Fruit fly (Drosophila melanogaster) whole organism, embryonic: ENCODE data around the gene CG43131.

Experiments used
- Aef1 ChIP-seq: fragments of 200-800 bp; sonication (Bioruptor generic); IDR thresholded peaks from 3 replicates; pipeline ENCODE4 v1.3.6; 2022; ENCODE audit warnings: missing biosample characterization, missing genetic modification characterization
- BEAF-32 ChIP-seq: fragments of 200-800 bp; sonication (Bioruptor generic); optimal IDR thresholded peaks from 3 replicates; lab custom pipeline; 2017; ENCODE audit warnings: missing biosample characterization, missing genetic modification characterization, mild to moderate bottlenecking, moderate library complexity, missing genetic modification reagents
- CG10209 ChIP-seq: fragments of 200-800 bp; sonication (Bioruptor generic); optimal IDR thresholded peaks from 3 replicates; lab custom pipeline; 2017; ENCODE audit warnings: missing biosample characterization, mild to moderate bottlenecking, missing genetic modification characterization, missing genetic modification reagents
- CG10979 ChIP-seq: fragments of 200-800 bp; sonication (Bioruptor generic); optimal IDR thresholded peaks from 2 replicates; lab custom pipeline; 2018; ENCODE audit warnings: missing biosample characterization, mild to moderate bottlenecking, missing genetic modification characterization, moderate library complexity
- CG11723 ChIP-seq: fragments of 200-800 bp; sonication (Bioruptor generic); optimal IDR thresholded peaks from 2 replicates; lab custom pipeline; 2017; ENCODE audit warnings: missing biosample characterization, mild to moderate bottlenecking, missing genetic modification characterization
- CG12942 ChIP-seq: fragments of 200-800 bp; sonication (Bioruptor generic); optimal IDR thresholded peaks from 3 replicates; lab custom pipeline; 2016; ENCODE audit warnings: missing biosample characterization, missing genetic modification characterization
- CG14965 ChIP-seq: fragments of 200-800 bp; sonication (Bioruptor generic); optimal IDR thresholded peaks from 2 replicates; lab custom pipeline; 2016; ENCODE audit warnings: missing biosample characterization, missing genetic modification characterization, borderline replicate concordance
- CG1529 ChIP-seq: fragments of 200-800 bp; sonication (Bioruptor generic); optimal IDR thresholded peaks from 3 replicates; lab custom pipeline; 2018; ENCODE audit warnings: missing biosample characterization, missing genetic modification characterization
- CG15601 ChIP-seq: fragments of 200-800 bp; sonication (Bioruptor generic); optimal IDR thresholded peaks from 3 replicates; lab custom pipeline; 2019; ENCODE audit warnings: missing biosample characterization, mild to moderate bottlenecking, missing genetic modification characterization, moderate library complexity
- CG1603 ChIP-seq: fragments of 200-800 bp; sonication (Bioruptor generic); optimal IDR thresholded peaks from 2 replicates; lab custom pipeline; 2019; ENCODE audit warnings: missing biosample characterization, mild to moderate bottlenecking, missing genetic modification characterization, moderate library complexity
- CG18619 ChIP-seq: fragments of 200-800 bp; sonication (Bioruptor generic); optimal IDR thresholded peaks from 3 replicates; lab custom pipeline; 2017; ENCODE audit warnings: missing biosample characterization, mild to moderate bottlenecking, missing genetic modification characterization
- CG18764 ChIP-seq: fragments of 200-800 bp; sonication (Bioruptor generic); optimal IDR thresholded peaks from 3 replicates; lab custom pipeline; 2016; ENCODE audit warnings: missing biosample characterization, missing genetic modification characterization
- CG2129 ChIP-seq: fragments of 200-800 bp; sonication (Bioruptor generic); IDR thresholded peaks from 2 replicates; pipeline ENCODE4 v1.3.6; 2022; ENCODE audit warnings: missing biosample characterization, missing genetic modification characterization; ENCODE audit not compliant: partially characterized antibody
- CG2875 ChIP-seq: fragments of 200-800 bp; sonication (Bioruptor generic); optimal IDR thresholded peaks from 2 replicates; lab custom pipeline; 2017; ENCODE audit warnings: missing biosample characterization, mild to moderate bottlenecking, missing genetic modification characterization, missing genetic modification reagents
- CG2889 ChIP-seq: fragments of 200-800 bp; sonication (Bioruptor generic); IDR thresholded peaks from 3 replicates; pipeline ENCODE4 v1.3.6; 2022; ENCODE audit warnings: missing biosample characterization, missing genetic modification characterization
- CG32767 ChIP-seq: fragments of 200-800 bp; sonication (Bioruptor generic); IDR thresholded peaks from 2 replicates; pipeline ENCODE4 v1.3.6; 2022; ENCODE audit warnings: missing biosample characterization, missing genetic modification characterization
- CG4282 ChIP-seq: fragments of 200-800 bp; sonication (Bioruptor generic); optimal IDR thresholded peaks from 2 replicates; lab custom pipeline; 2016; ENCODE audit warnings: missing biosample characterization, missing genetic modification characterization
- CG4617 ChIP-seq: fragments of 200-800 bp; sonication (Bioruptor generic); optimal IDR thresholded peaks from 3 replicates; lab custom pipeline; 2016; ENCODE audit warnings: missing biosample characterization, missing genetic modification characterization, borderline replicate concordance
- CG4820 ChIP-seq: fragments of 200-800 bp; sonication (Bioruptor generic); optimal IDR thresholded peaks from 3 replicates; lab custom pipeline; 2016; ENCODE audit warnings: missing biosample characterization, missing genetic modification characterization
- CG7556 ChIP-seq: fragments of 200-800 bp; sonication (Bioruptor generic); optimal IDR thresholded peaks from 2 replicates; lab custom pipeline; 2017; ENCODE audit warnings: missing biosample characterization, mild to moderate bottlenecking, missing genetic modification characterization
- CG7963 ChIP-seq: fragments of 200-800 bp; sonication (Bioruptor generic); IDR thresholded peaks from 3 replicates; pipeline ENCODE4 v1.3.6; 2022; ENCODE audit warnings: missing biosample characterization, missing genetic modification characterization; ENCODE audit not compliant: partially characterized antibody
- CTCF ChIP-seq: fragments of 200-800 bp; sonication (Bioruptor generic); optimal IDR thresholded peaks from 2 replicates; lab custom pipeline; 2017; ENCODE audit warnings: missing biosample characterization, mild to moderate bottlenecking, missing genetic modification characterization, moderate library complexity
- Dll ChIP-seq: fragments of 200-800 bp; sonication (Bioruptor generic); IDR thresholded peaks from 4 replicates; pipeline ENCODE4 v1.3.6; 2022; ENCODE audit warnings: missing biosample characterization, missing genetic modification characterization; ENCODE audit not compliant: partially characterized antibody
- E2f2 ChIP-seq: fragments of 200-800 bp; sonication (Bioruptor generic); IDR thresholded peaks from 2 replicates; pipeline ENCODE4 v1.3.6; 2022; ENCODE audit warnings: missing biosample characterization, missing genetic modification characterization
- Gug ChIP-seq: fragments of 200-800 bp; sonication (Bioruptor generic); IDR thresholded peaks from 4 replicates; pipeline ENCODE4 v1.3.6; 2022; ENCODE audit warnings: missing biosample characterization, missing genetic modification characterization
- H15 ChIP-seq: fragments of 200-800 bp; sonication (Bioruptor generic); IDR thresholded peaks from 3 replicates; pipeline ENCODE4 v1.3.6; 2022; ENCODE audit warnings: missing biosample characterization, missing genetic modification characterization
- Hr39 ChIP-seq: fragments of >200 bp; optimal IDR thresholded peaks from 2 replicates; lab custom pipeline; 2017
- MBD-R2 ChIP-seq: fragments of 200-800 bp; sonication (Bioruptor generic); IDR thresholded peaks from 2 replicates; pipeline ENCODE4 v1.3.6; 2022; ENCODE audit warnings: missing biosample characterization, missing genetic modification characterization
- Nf-YA ChIP-seq: fragments of 200-800 bp; sonication (Bioruptor generic); IDR thresholded peaks from 2 replicates; pipeline ENCODE4 v1.3.6; 2022; ENCODE audit warnings: missing biosample characterization, missing genetic modification characterization
- Poxn ChIP-seq: fragments of 200-800 bp; sonication (Bioruptor generic); IDR thresholded peaks from 2 replicates; pipeline ENCODE4 v1.3.6; 2022; ENCODE audit warnings: missing biosample characterization, missing genetic modification characterization
- Taf1 ChIP-seq: fragments of 200-800 bp; sonication (Bioruptor generic); IDR thresholded peaks from 2 replicates; pipeline ENCODE4 v1.3.6; 2022; ENCODE audit warnings: missing biosample characterization, missing genetic modification characterization
- Trl ChIP-seq, 3 experiments: fragments of >200 bp in 2 of 3; fragments of 200-800 bp in 1 of 3; sonication (Bioruptor generic) in 1 of 3; optimal IDR thresholded peaks; 2 replicates in 1 of 3; 3 replicates in 2 of 3; lab custom pipeline; 2016 to 2017; ENCODE audit warnings: missing biosample characterization in 1 of 3, missing genetic modification characterization in 1 of 3
- br ChIP-seq: fragments of >200 bp; optimal IDR thresholded peaks from 2 replicates; lab custom pipeline; 2017
- chm ChIP-seq: fragments of 200-800 bp; sonication (Bioruptor generic); IDR thresholded peaks from 2 replicates; pipeline ENCODE4 v1.3.6; 2022; ENCODE audit warnings: missing biosample characterization, missing genetic modification characterization
- en ChIP-seq: fragments of 200-800 bp; sonication (Bioruptor generic); optimal IDR thresholded peaks from 2 replicates; lab custom pipeline; 2016; ENCODE audit warnings: missing biosample characterization, missing genetic modification characterization
- gce ChIP-seq: fragments of 200-800 bp; sonication (Bioruptor generic); IDR thresholded peaks from 3 replicates; pipeline ENCODE4 v1.3.6; 2022; ENCODE audit warnings: missing biosample characterization, missing genetic modification characterization
- gcm ChIP-seq: fragments of 200-800 bp; sonication (Bioruptor generic); optimal IDR thresholded peaks from 2 replicates; lab custom pipeline; 2019; ENCODE audit warnings: missing biosample characterization, mild to moderate bottlenecking, missing genetic modification characterization, moderate library complexity
- ham ChIP-seq: fragments of 200-800 bp; sonication (Bioruptor generic); IDR thresholded peaks from 2 replicates; pipeline ENCODE4 v1.3.6; 2022; ENCODE audit warnings: missing biosample characterization, missing genetic modification characterization
- hth ChIP-seq: fragments of >200 bp; optimal IDR thresholded peaks from 2 replicates; lab custom pipeline; 2017; ENCODE audit warnings: inconsistent platforms
- kah ChIP-seq: fragments of 200-800 bp; sonication (Bioruptor generic); optimal IDR thresholded peaks from 2 replicates; lab custom pipeline; 2018; ENCODE audit warnings: missing biosample characterization, mild to moderate bottlenecking, missing genetic modification characterization
- lbe ChIP-seq: fragments of 200-800 bp; sonication (Bioruptor generic); optimal IDR thresholded peaks from 2 replicates; lab custom pipeline; 2016; ENCODE audit warnings: missing biosample characterization, mild to moderate bottlenecking, missing genetic modification characterization
- mam ChIP-seq: fragments of 200-800 bp; sonication (Bioruptor generic); optimal IDR thresholded peaks from 3 replicates; lab custom pipeline; 2016; ENCODE audit warnings: missing biosample characterization, missing genetic modification characterization
- p53 ChIP-seq: fragments of 200-800 bp; sonication (Bioruptor generic); optimal IDR thresholded peaks from 2 replicates; lab custom pipeline; 2016; ENCODE audit warnings: missing biosample characterization, missing genetic modification characterization
- pan ChIP-seq, 4 experiments: fragments of >200 bp in 3 of 4; fragments of 200-800 bp in 1 of 4; sonication (Bioruptor generic) in 1 of 4; optimal IDR thresholded peaks in 3 of 4; IDR thresholded peaks in 1 of 4; 2 replicates each; pipeline versions ENCODE4 v1.3.6 to Lab custom; 2017 to 2022; ENCODE audit warnings: missing biosample characterization in 2 of 4, missing genetic modification characterization in 2 of 4, mixed read lengths in 1 of 4
- pb ChIP-seq: fragments of 200-800 bp; sonication (Bioruptor generic); optimal IDR thresholded peaks from 3 replicates; lab custom pipeline; 2016; ENCODE audit warnings: missing biosample characterization, missing genetic modification characterization
- peb ChIP-seq: fragments of 200-800 bp; sonication (Bioruptor generic); IDR thresholded peaks from 2 replicates; pipeline ENCODE4 v1.3.6; 2022; ENCODE audit warnings: missing biosample characterization, missing genetic modification characterization
- pfk ChIP-seq: fragments of 200-800 bp; sonication (Bioruptor generic); optimal IDR thresholded peaks from 2 replicates; lab custom pipeline; 2018; ENCODE audit warnings: missing biosample characterization, mild to moderate bottlenecking, missing genetic modification characterization, moderate library complexity
- repo ChIP-seq: fragments of 200-800 bp; sonication (Bioruptor generic); optimal IDR thresholded peaks from 2 replicates; lab custom pipeline; 2016; ENCODE audit warnings: missing biosample characterization, missing genetic modification characterization
- sens-2 ChIP-seq: fragments of 200-800 bp; sonication (Bioruptor generic); IDR thresholded peaks from 2 replicates; pipeline ENCODE4 v1.3.6; 2022; ENCODE audit warnings: missing biosample characterization, missing genetic modification characterization
- ssp ChIP-seq: fragments of 200-800 bp; sonication (Bioruptor generic); IDR thresholded peaks from 2 replicates; pipeline ENCODE4 v1.3.6; 2022; ENCODE audit warnings: missing biosample characterization, missing genetic modification characterization
- tin ChIP-seq: fragments of 200-800 bp; sonication (Bioruptor generic); optimal IDR thresholded peaks from 3 replicates; lab custom pipeline; 2016; ENCODE audit warnings: missing biosample characterization, missing genetic modification characterization
- wek ChIP-seq: fragments of 200-800 bp; sonication (Bioruptor generic); optimal IDR thresholded peaks from 3 replicates; lab custom pipeline; 2018; ENCODE audit warnings: missing biosample characterization, mild to moderate bottlenecking, missing genetic modification characterization, moderate library complexity
- zfh2 ChIP-seq: fragments of 200-800 bp; sonication (Bioruptor generic); optimal IDR thresholded peaks from 2 replicates; lab custom pipeline; 2016; ENCODE audit warnings: missing biosample characterization, missing genetic modification characterization

Gene CG43131

DNA sequence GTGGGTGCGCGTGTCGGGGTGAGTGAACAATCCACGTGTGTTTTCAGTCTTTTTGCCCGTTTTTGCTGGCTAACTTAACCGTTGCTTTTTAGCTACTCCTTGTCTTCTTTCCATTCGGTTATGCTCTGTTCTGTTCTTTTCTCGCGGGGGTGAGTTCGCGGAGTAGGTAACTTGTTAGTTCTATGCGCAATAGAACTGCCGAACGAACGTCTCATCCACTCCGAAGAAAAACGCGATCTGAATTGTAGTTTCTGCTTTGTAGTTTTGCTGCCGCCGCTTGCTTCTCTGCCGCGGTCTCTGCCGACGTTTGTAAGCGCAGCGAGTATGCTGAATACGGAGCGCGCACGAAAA is 22.5 kb downstream of the CG43131 start (continued):
- TF ChIP-seq CG10979 (tag; lab: Kevin White, UChicago): no peak
- no peak for TF ChIP-seq Nf-YA (GFP tag; lab: Robert Waterston, UW)
- TF ChIP-seq CG18619 (GFP tag; lab: Kevin White, UChicago): no peak
- no peak for TF ChIP-seq sens-2 (GFP tag; lab: Robert Waterston, UW)
- TF ChIP-seq Poxn: no peak
- peak; percentile 28 for TF ChIP-seq CG1603
- no peak for TF ChIP-seq CG7556 (GFP tag; lab: Kevin White, UChicago)
- TF ChIP-seq CG15601 (tag; lab: Kevin White, UChicago): no peak
- no peak for TF ChIP-seq chm (GFP tag; lab: Robert Waterston, UW)
- no peak for TF ChIP-seq Taf1 (GFP tag; lab: Robert Waterston, UW)
- no peak for TF ChIP-seq kah (GFP tag; lab: Kevin White, UChicago)
- no peak for TF ChIP-seq repo (GFP tag; lab: Kevin White, UChicago)
- TF ChIP-seq E2f2 (GFP tag; lab: Robert Waterston, UW): no peak
- no peak for TF ChIP-seq Aef1 (GFP tag; lab: Robert Waterston, UW)
- no peak for TF ChIP-seq CG7963 (GFP tag; lab: Robert Waterston, UW)
- TF ChIP-seq BEAF-32 (GFP tag; lab: Kevin White, UChicago): no peak
- no peak for TF ChIP-seq ssp (GFP tag; lab: Robert Waterston, UW)
- TF ChIP-seq CTCF (GFP tag; lab: Kevin White, UChicago): no peak
- no peak for TF ChIP-seq br
- TF ChIP-seq CG2129 (GFP tag; lab: Robert Waterston, UW): no peak
- TF ChIP-seq tin: no peak
- no peak for TF ChIP-seq CG18764 (GFP tag; lab: Kevin White, UChicago)
- peak; percentile 35 for TF ChIP-seq wek (GFP tag; lab: Kevin White, UChicago)
- no peak for TF ChIP-seq zfh2 (GFP tag; lab: Kevin White, UChicago)
- TF ChIP-seq CG2889 (GFP tag; lab: Robert Waterston, UW): no peak
- TF ChIP-seq gce (GFP tag; lab: Robert Waterston, UW): no peak
- no peak for TF ChIP-seq CG4617 (GFP tag; lab: Kevin White, UChicago)
- TF ChIP-seq CG12942: peak; percentile 14
- TF ChIP-seq p53 (GFP tag; lab: Kevin White, UChicago): peak; percentile 29
- no peak for TF ChIP-seq lbe (GFP tag; lab: Kevin White, UChicago)
- TF ChIP-seq Trl (optimal IDR thresholded peaks at IDR 0.05; lab: Kevin White, UChicago): no peak
- no peak for TF ChIP-seq Trl (GFP tag; optimal IDR thresholded peaks at IDR 0.05; lab: Kevin White, UChicago)
- TF ChIP-seq pb (GFP tag; lab: Kevin White, UChicago): no peak
- TF ChIP-seq MBD-R2 (GFP tag; lab: Robert Waterston, UW): no peak
- peak; percentile 5 for TF ChIP-seq CG11723 (GFP tag; lab: Kevin White, UChicago)
- TF ChIP-seq Dll (GFP tag; lab: Robert Waterston, UW): no peak
- no peak for TF ChIP-seq peb (GFP tag; lab: Robert Waterston, UW)
- TF ChIP-seq Gug: no peak
- no peak for TF ChIP-seq en (GFP tag; lab: Kevin White, UChicago)
- no peak for TF ChIP-seq CG2875 (GFP tag; lab: Kevin White, UChicago)
- no peak for TF ChIP-seq pfk (GFP tag; lab: Kevin White, UChicago)
- TF ChIP-seq CG10209 (GFP tag; lab: Kevin White, UChicago): no peak
- no peak for TF ChIP-seq CG14965
- no peak for TF ChIP-seq CG1529 (GFP tag; lab: Kevin White, UChicago)
- no peak for TF ChIP-seq CG4820 (GFP tag; lab: Kevin White, UChicago)
- TF ChIP-seq Hr39: no peak
- TF ChIP-seq H15 (GFP tag; lab: Robert Waterston, UW): no peak
- TF ChIP-seq gcm (GFP tag; lab: Kevin White, UChicago): no peak
- no peak for TF ChIP-seq CG32767 (GFP tag; lab: Robert Waterston, UW)
- no peak for TF ChIP-seq CG4282
- no peak for TF ChIP-seq pan (optimal IDR thresholded peaks at IDR 0.05; lab: Kevin White, UChicago)
- TF ChIP-seq pan (GFP tag; optimal IDR thresholded peaks at IDR 0.05 in 1 of 2, IDR thresholded peaks at IDR 0.05 in 1 of 2): no peak
- no peak for TF ChIP-seq ham (GFP tag; lab: Robert Waterston, UW)
- TF ChIP-seq mam (GFP tag; lab: Kevin White, UChicago): peak; percentile 11
- no peak for TF ChIP-seq hth
